Fruit fly (Drosophila melanogaster): ENCODE results near the gene kairos.

kairos gene

DNA sequence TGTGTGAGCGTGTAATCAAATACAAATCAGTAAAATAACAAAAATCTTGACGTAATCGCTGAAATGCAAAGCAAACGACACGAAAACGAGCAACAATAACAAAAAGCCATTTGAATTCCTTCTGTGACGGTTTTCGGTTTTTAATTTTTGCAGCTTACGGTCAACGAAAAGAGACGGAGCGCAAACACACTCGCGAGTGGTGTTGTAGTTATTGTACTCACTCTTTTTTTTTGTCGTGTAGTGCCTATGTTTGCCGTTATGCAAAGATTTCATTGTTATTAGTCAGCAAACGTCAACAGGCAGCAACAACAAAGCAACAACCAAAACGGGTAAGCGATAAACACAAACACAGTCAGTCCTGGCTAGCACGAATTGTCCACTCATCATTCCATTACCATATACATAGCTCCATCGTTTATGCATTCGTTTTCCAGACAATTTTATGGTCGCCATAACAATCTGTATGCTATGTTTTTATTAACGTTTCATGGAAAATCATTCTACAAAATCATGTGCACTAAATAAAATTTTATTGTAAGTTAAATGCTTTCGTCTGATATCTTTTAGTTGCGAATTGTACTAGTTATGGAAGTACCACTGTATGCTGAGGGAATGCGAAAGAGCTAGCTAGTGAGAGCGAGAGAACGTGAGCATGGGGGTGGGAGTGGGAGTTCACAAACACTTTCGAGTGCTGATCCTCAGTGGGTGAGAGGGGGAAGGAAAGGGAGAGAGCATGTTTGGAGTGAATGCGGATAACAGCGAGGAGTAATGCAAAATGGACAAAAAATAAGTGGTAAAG lies 11.1 kb upstream of the kairos start (continued):
- TF ChIP-seq CG6163 (GFP tag; IDR thresholded peaks at IDR 0.05) = peak; percentile 70
- peak; percentile 51 for TF ChIP-seq CG4318 (GFP tag; optimal IDR thresholded peaks at IDR 0.05)
- TF ChIP-seq CG34406 (GFP tag; optimal IDR thresholded peaks at IDR 0.05) = peak; percentile 18
- peak; percentile 64 for TF ChIP-seq Ets21C (GFP tag; optimal IDR thresholded peaks at IDR 0.05)
- TF ChIP-seq topi (GFP tag; optimal IDR thresholded peaks at IDR 0.05) = peak; percentile 78
- TF ChIP-seq cyc (GFP tag; optimal IDR thresholded peaks at IDR 0.05) = peak; percentile 67
- TF ChIP-seq CG3032 (tag; optimal IDR thresholded peaks at IDR 0.05) = peak; percentile 66
- peak; percentile 80 for TF ChIP-seq Met (GFP tag; optimal IDR thresholded peaks at IDR 0.05)
- TF ChIP-seq lz (GFP tag; optimal IDR thresholded peaks at IDR 0.05) = peak; percentile 76
- peak; percentile 73 for TF ChIP-seq Sox14 (GFP tag; optimal IDR thresholded peaks at IDR 0.05)
- peak; percentile 0 for TF ChIP-seq CG3919 (GFP tag; optimal IDR thresholded peaks at IDR 0.05)
- TF ChIP-seq CG10669 (GFP tag; optimal IDR thresholded peaks at IDR 0.05) = peak; percentile 66
- peak; percentile 69 for TF ChIP-seq dsx (GFP tag; optimal IDR thresholded peaks at IDR 0.05; ENCODE audit: poor library complexity, severe bottlenecking)
- peak; percentile 73 for TF ChIP-seq CG32006 (GFP tag; optimal IDR thresholded peaks at IDR 0.05)
- peak; percentile 44 for TF ChIP-seq Smox (GFP tag; optimal IDR thresholded peaks at IDR 0.05)
- peak; percentile 93 for TF ChIP-seq svp (GFP tag)
- TF ChIP-seq pdm3 (GFP tag; optimal IDR thresholded peaks at IDR 0.05) = peak; percentile 72
- peak; percentile 16 for TF ChIP-seq spab (GFP tag; optimal IDR thresholded peaks at IDR 0.05)
- TF ChIP-seq CG11762 (GFP tag; optimal IDR thresholded peaks at IDR 0.05; ENCODE audit: insufficient read depth) = peak; percentile 34

DNA sequence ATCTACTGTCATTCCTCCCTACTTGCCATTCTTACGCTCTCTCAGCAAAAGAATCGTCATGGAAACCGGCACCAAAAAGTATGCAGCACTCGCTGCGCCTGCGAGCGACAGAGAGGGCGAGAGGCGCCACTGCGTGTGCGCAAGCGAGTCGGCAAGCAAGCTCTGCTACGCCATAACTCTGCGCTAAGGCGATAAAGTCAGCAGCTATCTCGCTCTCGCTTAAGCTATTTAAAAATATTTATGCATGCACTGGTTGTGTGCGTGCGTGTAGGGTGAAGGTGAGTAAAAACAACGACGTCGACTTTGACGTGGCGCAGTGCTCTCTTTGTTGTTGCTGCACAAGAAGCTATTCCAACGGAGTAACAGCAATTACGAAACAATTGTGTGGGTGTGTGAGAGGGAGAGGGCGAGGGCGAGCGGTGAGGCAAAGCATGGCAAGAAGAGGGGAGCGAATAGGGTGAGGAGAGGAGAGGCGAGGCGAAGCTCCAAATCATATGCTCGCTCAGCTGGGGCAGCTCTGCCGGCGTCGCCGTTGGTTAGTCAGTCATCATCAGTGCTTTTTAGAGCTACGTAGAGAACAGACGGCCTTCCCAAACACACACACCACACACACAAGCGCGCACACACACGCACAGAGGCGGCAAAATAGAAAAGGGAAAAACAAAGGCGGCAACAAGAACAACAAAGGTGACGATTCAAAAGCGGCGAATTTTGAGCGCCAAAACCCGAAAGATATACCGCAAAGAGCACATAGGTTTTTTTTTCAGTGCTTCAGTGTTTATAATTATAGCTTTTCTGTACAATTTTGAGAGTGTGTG lies 10.3 kb upstream of the kairos start, which contains the start of gene CrebB:
CrebB (plus strand) TSS at position 325 of the 818 bp plus-strand sequence.
- TF ChIP-seq CG6808 (GFP tag; optimal IDR thresholded peaks at IDR 0.05) (peak; percentile 15), CG6854 (GFP tag; optimal IDR thresholded peaks at IDR 0.05) (peak; percentile 35), Gug (GFP tag; IDR thresholded peaks at IDR 0.05) (no peak), fkh (GFP tag; optimal IDR thresholded peaks at IDR 0.05) (peak; percentile 85), CG7368 (GFP tag; optimal IDR thresholded peaks at IDR 0.05) (no peak), CG11294 (GFP tag; IDR thresholded peaks at IDR 0.05) (no peak), achi (GFP tag; optimal IDR thresholded peaks at IDR 0.05) (peak; percentile 21), CG32006 (GFP tag; optimal IDR thresholded peaks at IDR 0.05) (no peak), eg (GFP tag; IDR thresholded peaks at IDR 0.05) (peak; percentile 50; the same call in 2 of the 3 replicates), CG1621 (tag; optimal IDR thresholded peaks at IDR 0.05) (peak; percentile 68), net (GFP tag; optimal IDR thresholded peaks at IDR 0.05) (no peak), CG10669 (GFP tag; optimal IDR thresholded peaks at IDR 0.05) (peak; percentile 7), svp (GFP tag) (peak; percentile 90), CG31627 (GFP tag; optimal IDR thresholded peaks at IDR 0.05) (peak; percentile 5), CG9139 (GFP tag; optimal IDR thresholded peaks at IDR 0.05) (peak; percentile 29), Eip78C (GFP tag) (peak; percentile 80), CG3032 (tag; optimal IDR thresholded peaks at IDR 0.05) (peak; percentile 22), acj6 (GFP tag; optimal IDR thresholded peaks at IDR 0.05) (peak; percentile 17), CG6163 (GFP tag; IDR thresholded peaks at IDR 0.05) (peak; percentile 27; the same call in 1 of the 3 replicates), Hr39 (GFP tag; optimal IDR thresholded peaks at IDR 0.05) (peak; percentile 7), spab (GFP tag; optimal IDR thresholded peaks at IDR 0.05) (peak; percentile 22), CG34406 (GFP tag; optimal IDR thresholded peaks at IDR 0.05) (no peak), CG10631 (GFP tag; optimal IDR thresholded peaks at IDR 0.05) (no peak), vri (GFP tag; optimal IDR thresholded peaks at IDR 0.05) (peak; percentile 97), Lpt (GFP tag; optimal IDR thresholded peaks at IDR 0.05) (peak; percentile 51), ss (GFP tag; optimal IDR thresholded peaks at IDR 0.05) (peak; percentile 55 to 68), cyc (GFP tag; optimal IDR thresholded peaks at IDR 0.05) (no peak), dac (GFP tag; optimal IDR thresholded peaks at IDR 0.05) (peak; percentile 31), dsx (GFP tag; optimal IDR thresholded peaks at IDR 0.05; ENCODE audit: poor library complexity, severe bottlenecking) (peak; percentile 41), CG16779 (tag; optimal IDR thresholded peaks at IDR 0.05) (peak; percentile 46), salr (GFP tag; optimal IDR thresholded peaks at IDR 0.05) (peak in 1 of 2 experiments; percentile 53), Blimp-1 (GFP tag; optimal IDR thresholded peaks at IDR 0.05) (no peak), Eip75B (GFP tag; optimal IDR thresholded peaks at IDR 0.05) (peak; percentile 40), Ets96B (tag; optimal IDR thresholded peaks at IDR 0.05) (peak; percentile 1), Sox14 (GFP tag; optimal IDR thresholded peaks at IDR 0.05) (peak; percentile 52), CG15336 (GFP tag; IDR thresholded peaks at IDR 0.05) (peak; percentile 34)

Data from whole organism, prepupa.